Worm (Caenorhabditis elegans) whole organism, early embryonic: ENCODE measurements around the gene emb-27.

Experiments used
- B0310.2 ChIP-seq: sonication (generic microtip); optimal IDR thresholded peaks from 2 replicates; lab custom pipeline; 2016; ENCODE audit warnings: mild to moderate bottlenecking, missing genetic modification characterization, missing compliant biosample characterization
- F13C5.2 ChIP-seq: sonication (generic microtip); optimal IDR thresholded peaks from 2 replicates; lab custom pipeline; 2017; ENCODE audit warnings: mild to moderate bottlenecking, missing genetic modification characterization, inconsistent platforms, missing compliant biosample characterization
- aly-1 ChIP-seq: sonication (generic microtip); optimal IDR thresholded peaks from 2 replicates; lab custom pipeline; 2016; ENCODE audit warnings: missing genetic modification characterization, missing compliant biosample characterization
- ama-1 ChIP-seq: fragments of 150-350 bp; optimal IDR thresholded peaks from 2 replicates; lab custom pipeline; 2014
- ceh-13 ChIP-seq: fragments of 200-800 bp; sonication (Bioruptor generic); optimal IDR thresholded peaks from 2 replicates; lab custom pipeline; 2018; ENCODE audit warnings: mild to moderate bottlenecking, missing genetic modification characterization, missing compliant biosample characterization
- ceh-36 ChIP-seq: sonication (generic microtip); optimal IDR thresholded peaks from 2 replicates; lab custom pipeline; 2016; ENCODE audit warnings: missing genetic modification characterization, inconsistent platforms, missing compliant biosample characterization
- ets-7 ChIP-seq: sonication (generic microtip); optimal IDR thresholded peaks from 2 replicates; lab custom pipeline; 2016; ENCODE audit warnings: missing genotype, missing genetic modification characterization, missing compliant biosample characterization
- flt-1 ChIP-seq: fragments of 200-800 bp; sonication (Bioruptor generic); IDR thresholded peaks from 2 replicates; pipeline ENCODE4 v1.3.6; 2022; ENCODE audit warnings: missing genetic modification characterization, missing compliant biosample characterization
- hmbx-1 ChIP-seq: sonication (generic microtip); optimal IDR thresholded peaks from 2 replicates; lab custom pipeline; 2016; ENCODE audit warnings: mild to moderate bottlenecking, missing genetic modification characterization, missing compliant biosample characterization
- hmg-4 ChIP-seq: fragments of 200-800 bp; sonication (Bioruptor generic); optimal IDR thresholded peaks from 2 replicates; lab custom pipeline; 2018; ENCODE audit warnings: mild to moderate bottlenecking, missing genetic modification characterization, missing compliant biosample characterization
- hnd-1 ChIP-seq: sonication (generic microtip); optimal IDR thresholded peaks from 2 replicates; lab custom pipeline; 2016; ENCODE audit warnings: missing genetic modification characterization, missing compliant biosample characterization
- pes-1 ChIP-seq: fragments of 200-800 bp; sonication (Bioruptor generic); IDR thresholded peaks from 2 replicates; pipeline ENCODE4 v1.3.6; 2022; ENCODE audit warnings: missing genetic modification reagents, missing genetic modification characterization, missing compliant biosample characterization
- scrt-1 ChIP-seq: fragments of 200-800 bp; sonication (Bioruptor generic); IDR thresholded peaks from 2 replicates; pipeline ENCODE4 v1.3.6; 2022; ENCODE audit warnings: missing genetic modification characterization, missing compliant biosample characterization
- sea-1 ChIP-seq: fragments of 200-800 bp; sonication (Bioruptor generic); conservative IDR thresholded peaks from 2 replicates; pipeline ENCODE4 v1.3.6; 2022; ENCODE audit warnings: missing genetic modification characterization, missing compliant biosample characterization
- tbx-11 ChIP-seq: fragments of 200-800 bp; sonication (Bioruptor generic); IDR thresholded peaks from 2 replicates; pipeline ENCODE4 v1.3.6; 2022; ENCODE audit warnings: missing genetic modification characterization, missing compliant biosample characterization
- tbx-37 ChIP-seq: fragments of 200-800 bp; sonication (Bioruptor generic); conservative IDR thresholded peaks from 2 replicates; pipeline ENCODE4 v1.3.6; 2022; ENCODE audit warnings: missing genetic modification reagents, missing genetic modification characterization, missing compliant biosample characterization
- tra-4 ChIP-seq: sonication (generic microtip); optimal IDR thresholded peaks from 2 replicates; lab custom pipeline; 2017; ENCODE audit warnings: missing genetic modification characterization, missing compliant biosample characterization

Gene emb-27

DNA sequence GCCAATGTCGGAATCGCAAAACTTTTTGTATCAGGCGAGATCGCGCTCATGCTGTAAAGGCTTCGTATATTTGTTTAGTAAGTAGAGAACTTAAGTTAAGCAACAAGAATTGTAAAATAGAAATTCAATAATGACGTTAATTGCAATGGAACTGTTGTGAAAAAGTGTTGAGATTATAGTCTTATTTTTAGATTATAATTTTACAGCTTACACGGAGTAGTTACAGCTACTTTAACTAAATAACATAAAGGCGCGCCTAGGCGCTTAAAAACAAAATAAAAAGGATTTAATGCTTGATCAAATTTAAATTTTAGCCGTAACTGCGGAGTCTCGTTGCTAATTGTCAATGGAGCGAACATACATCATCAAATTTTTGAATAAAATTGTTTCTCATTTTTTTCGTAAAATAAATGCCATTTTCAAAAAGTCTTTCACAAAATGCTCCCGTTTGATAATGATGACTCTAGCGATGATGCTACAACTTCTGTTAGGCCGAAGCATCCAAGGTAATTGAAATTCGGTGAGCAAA is at the start of gene emb-27, which contains the start of gene rrf-3:
emb-27 (minus strand) TSS at position 51 of the 529 bp plus-strand sequence.
rrf-3 (plus strand) TSS at position 346 of the 529 bp plus-strand sequence.
- TF ChIP-seq hmbx-1 (tag; lab: Kevin White, UChicago) (no peak), ceh-13 (GFP tag; lab: Kevin White, UChicago) (no peak), aly-1 (tag; lab: Kevin White, UChicago) (no peak), scrt-1 (GFP tag; lab: Robert Waterston, UW) (no peak), tra-4 (tag; lab: Kevin White, UChicago) (no peak), sea-1 (GFP tag; lab: Robert Waterston, UW) (no peak), hnd-1 (no peak), ets-7 (tag; lab: Kevin White, UChicago) (no peak), hmg-4 (no peak), tbx-37 (GFP tag; lab: Robert Waterston, UW) (no peak), flt-1 (GFP tag; lab: Robert Waterston, UW) (no peak), tbx-11 (GFP tag; lab: Robert Waterston, UW) (no peak), pes-1 (GFP tag; lab: Robert Waterston, UW) (no peak), ceh-36 (tag; lab: Kevin White, UChicago) (no peak)

DNA sequence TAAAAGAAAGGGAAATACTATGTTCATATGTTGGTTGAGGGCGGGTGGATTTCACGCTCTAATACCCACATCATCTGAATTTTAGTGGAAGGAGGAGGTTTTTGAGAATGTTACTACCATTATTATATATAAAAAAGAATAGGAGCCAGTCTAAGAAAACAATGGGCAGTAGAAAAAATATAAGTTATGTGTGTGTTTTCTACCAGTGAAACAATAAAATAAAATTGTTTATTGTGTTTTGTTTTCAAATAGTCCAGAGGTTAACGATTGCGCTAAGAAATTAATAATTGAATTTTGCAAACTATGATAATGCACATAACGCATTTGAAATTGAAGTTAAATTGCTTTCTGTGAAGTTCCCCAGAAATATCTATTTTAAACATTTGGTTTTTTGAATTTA is 47.5 kb upstream of the emb-27 start, which contains the start of gene M110.8:
M110.8 (minus strand) TSS at position 101 of the 400 bp plus-strand sequence.
- TF ChIP-seq ama-1 (no peak), scrt-1 (GFP tag; lab: Robert Waterston, UW) (no peak), sea-1 (GFP tag; lab: Robert Waterston, UW) (no peak), F13C5.2 (tag; lab: Kevin White, UChicago) (no peak), ets-7 (tag; lab: Kevin White, UChicago) (no peak), tbx-37 (GFP tag; lab: Robert Waterston, UW) (no peak), flt-1 (GFP tag; lab: Robert Waterston, UW) (no peak), ceh-13 (GFP tag; lab: Kevin White, UChicago) (no peak), aly-1 (tag; lab: Kevin White, UChicago) (no peak), hmg-4 (no peak)

DNA sequence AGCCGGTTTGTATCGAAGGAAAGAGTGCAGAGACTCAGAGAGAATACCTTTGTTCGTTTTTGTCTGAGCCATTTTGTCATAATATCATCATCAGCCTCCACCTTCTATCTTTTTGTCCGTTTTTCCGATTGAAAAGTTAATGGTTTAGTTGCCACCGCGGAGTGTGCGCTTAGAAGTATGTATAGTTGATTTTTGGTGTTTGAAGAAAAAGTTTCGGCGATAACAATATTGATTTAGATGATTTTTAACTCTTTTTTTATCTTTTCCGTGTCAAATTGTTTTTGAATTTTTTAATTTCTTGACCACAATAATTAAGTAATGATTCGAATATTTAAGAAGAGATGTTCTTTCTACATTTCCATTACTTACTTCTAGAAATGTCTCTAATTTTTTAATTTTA is 43.6 kb upstream of the emb-27 start:
- TF ChIP-seq aly-1 (tag; lab: Kevin White, UChicago) (no peak), tbx-37 (GFP tag; lab: Robert Waterston, UW) (no peak)

DNA sequence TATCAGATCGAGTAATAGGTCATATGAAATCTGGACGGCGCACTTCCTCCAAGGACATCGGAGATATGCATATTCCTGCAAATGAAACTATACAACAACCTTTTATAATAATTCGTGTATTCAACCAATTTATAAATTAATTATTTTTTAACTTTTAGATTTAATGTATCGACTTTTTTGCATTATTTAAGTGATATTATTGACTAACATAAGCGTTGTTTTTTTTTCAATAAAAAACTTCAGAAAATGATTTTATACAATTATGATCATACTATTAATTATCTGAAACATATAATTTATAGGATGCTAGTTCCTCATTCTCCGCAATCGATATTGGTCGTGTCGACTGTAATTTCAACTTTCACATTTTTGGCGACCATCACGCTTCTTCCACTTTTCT is 42.1 kb upstream of the emb-27 start, which contains the start of gene col-76:
col-76 (plus strand) TSS at position 301 of the 400 bp plus-strand sequence.
- TF ChIP-seq ets-7 (tag; lab: Kevin White, UChicago) (no peak), sea-1 (GFP tag; lab: Robert Waterston, UW) (no peak), hnd-1 (no peak), tbx-37 (GFP tag; lab: Robert Waterston, UW) (no peak), pes-1 (GFP tag; lab: Robert Waterston, UW) (no peak), ama-1 (no peak), ceh-13 (GFP tag; lab: Kevin White, UChicago) (no peak), aly-1 (tag; lab: Kevin White, UChicago) (no peak), B0310.2 (tag; lab: Kevin White, UChicago) (no peak), flt-1 (GFP tag; lab: Robert Waterston, UW) (no peak)

ce11 chrII:8199803-8200202 is 37.8 kb upstream of the emb-27 start:
- TF ChIP-seq hmbx-1 (tag; lab: Kevin White, UChicago) (no peak), ceh-13 (GFP tag; lab: Kevin White, UChicago) (no peak), tra-4 (tag; lab: Kevin White, UChicago) (no peak)

- TF ChIP-seq ceh-13 (GFP tag; lab: Kevin White, UChicago) (no peak), hnd-1 (no peak), aly-1 (tag; lab: Kevin White, UChicago) (no peak), ets-7 (tag; lab: Kevin White, UChicago) (no peak), scrt-1 (GFP tag; lab: Robert Waterston, UW) (no peak), B0310.2 (tag; lab: Kevin White, UChicago) (no peak)
Measured at ce11 chrII:8198503-8198902, 36.5 kb upstream of the emb-27 start, which contains the start of gene qua-1. qua-1 (plus strand) TSS chrII:8198803.

DNA sequence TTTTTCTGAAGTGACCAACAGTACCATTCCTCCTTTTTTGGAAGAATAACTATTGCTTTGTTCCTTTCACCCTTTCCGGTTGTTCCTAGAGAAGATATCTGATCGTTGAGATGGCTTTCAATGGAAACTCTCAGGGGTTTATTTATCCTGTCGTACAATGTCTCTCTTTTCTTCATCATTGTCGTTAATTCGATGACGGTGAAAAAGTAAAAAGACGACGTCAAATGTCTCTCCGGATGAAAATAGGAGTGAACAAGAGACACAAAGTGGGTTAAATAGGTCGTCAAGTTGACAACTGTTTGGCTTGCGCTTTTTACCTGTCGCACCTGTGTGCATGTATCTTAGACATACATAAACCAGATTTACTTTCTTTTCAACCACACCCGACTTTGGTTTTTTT is 32.0 kb upstream of the emb-27 start:
- no peak for TF ChIP-seq ama-1
- TF ChIP-seq hmbx-1 (tag; lab: Kevin White, UChicago) = no peak
- no peak for TF ChIP-seq ets-7 (tag; lab: Kevin White, UChicago)
- TF ChIP-seq hmg-4 = no peak
- no peak for TF ChIP-seq tbx-37 (GFP tag; lab: Robert Waterston, UW)
- TF ChIP-seq B0310.2 (tag; lab: Kevin White, UChicago) = no peak
- TF ChIP-seq sea-1 (GFP tag; lab: Robert Waterston, UW) = no peak
- TF ChIP-seq scrt-1 (GFP tag; lab: Robert Waterston, UW) = no peak
- TF ChIP-seq hnd-1 = no peak
- no peak for TF ChIP-seq pes-1 (GFP tag; lab: Robert Waterston, UW)
- no peak for TF ChIP-seq ceh-36 (tag; lab: Kevin White, UChicago)
- TF ChIP-seq flt-1 (GFP tag; lab: Robert Waterston, UW) = no peak
- TF ChIP-seq F13C5.2 (tag; lab: Kevin White, UChicago) = no peak
- TF ChIP-seq aly-1 (tag; lab: Kevin White, UChicago) = no peak
- no peak for TF ChIP-seq ceh-13 (GFP tag; lab: Kevin White, UChicago)
- TF ChIP-seq tbx-11 (GFP tag; lab: Robert Waterston, UW) = no peak
- TF ChIP-seq tra-4 (tag; lab: Kevin White, UChicago) = no peak

DNA sequence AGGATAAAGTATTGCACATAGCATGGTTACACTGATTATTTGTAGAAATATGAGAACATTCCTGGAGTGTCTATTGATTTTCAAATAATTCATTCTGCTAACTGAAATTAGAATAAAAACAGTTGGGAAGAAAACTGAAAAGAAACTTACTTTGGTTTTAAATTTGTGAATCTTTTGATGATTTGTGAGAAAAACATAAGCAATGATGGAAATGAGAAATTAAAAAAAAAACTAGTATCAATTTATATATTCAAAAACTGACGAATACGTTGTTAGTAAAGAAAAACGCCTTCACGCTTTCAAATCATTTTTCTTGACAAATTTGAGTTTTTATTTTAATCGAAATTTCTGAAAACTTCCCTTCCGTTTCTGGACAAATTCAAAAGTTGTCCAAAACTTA is 31.2 kb upstream of the emb-27 start, which contains the start of gene T05C12.9:
T05C12.9 (minus strand) TSS at position 101 of the 400 bp plus-strand sequence.
- TF ChIP-seq B0310.2 (tag; lab: Kevin White, UChicago) (no peak), ama-1 (no peak), tra-4 (tag; lab: Kevin White, UChicago) (no peak), pes-1 (GFP tag; lab: Robert Waterston, UW) (no peak), sea-1 (GFP tag; lab: Robert Waterston, UW) (no peak), scrt-1 (GFP tag; lab: Robert Waterston, UW) (no peak), aly-1 (tag; lab: Kevin White, UChicago) (no peak), ets-7 (tag; lab: Kevin White, UChicago) (no peak), tbx-11 (GFP tag; lab: Robert Waterston, UW) (no peak), tbx-37 (GFP tag; lab: Robert Waterston, UW) (no peak)
